Fruit fly (Drosophila melanogaster): ENCODE measurements around the gene NijC.

- TF ChIP-seq dac (GFP tag; optimal IDR thresholded peaks at IDR 0.05) (no peak), achi (GFP tag; optimal IDR thresholded peaks at IDR 0.05) (no peak), Lpt (GFP tag; optimal IDR thresholded peaks at IDR 0.05) (no peak), Met (GFP tag; optimal IDR thresholded peaks at IDR 0.05) (no peak)
Measured at dm6 chr3R:12647954-12648353, 47.0 kb upstream of the NijC start, which contains the start of gene Dtg.

All from whole organism, prepupa.